Fruit fly (Drosophila melanogaster): ENCODE results near the gene in.

in gene

DNA sequence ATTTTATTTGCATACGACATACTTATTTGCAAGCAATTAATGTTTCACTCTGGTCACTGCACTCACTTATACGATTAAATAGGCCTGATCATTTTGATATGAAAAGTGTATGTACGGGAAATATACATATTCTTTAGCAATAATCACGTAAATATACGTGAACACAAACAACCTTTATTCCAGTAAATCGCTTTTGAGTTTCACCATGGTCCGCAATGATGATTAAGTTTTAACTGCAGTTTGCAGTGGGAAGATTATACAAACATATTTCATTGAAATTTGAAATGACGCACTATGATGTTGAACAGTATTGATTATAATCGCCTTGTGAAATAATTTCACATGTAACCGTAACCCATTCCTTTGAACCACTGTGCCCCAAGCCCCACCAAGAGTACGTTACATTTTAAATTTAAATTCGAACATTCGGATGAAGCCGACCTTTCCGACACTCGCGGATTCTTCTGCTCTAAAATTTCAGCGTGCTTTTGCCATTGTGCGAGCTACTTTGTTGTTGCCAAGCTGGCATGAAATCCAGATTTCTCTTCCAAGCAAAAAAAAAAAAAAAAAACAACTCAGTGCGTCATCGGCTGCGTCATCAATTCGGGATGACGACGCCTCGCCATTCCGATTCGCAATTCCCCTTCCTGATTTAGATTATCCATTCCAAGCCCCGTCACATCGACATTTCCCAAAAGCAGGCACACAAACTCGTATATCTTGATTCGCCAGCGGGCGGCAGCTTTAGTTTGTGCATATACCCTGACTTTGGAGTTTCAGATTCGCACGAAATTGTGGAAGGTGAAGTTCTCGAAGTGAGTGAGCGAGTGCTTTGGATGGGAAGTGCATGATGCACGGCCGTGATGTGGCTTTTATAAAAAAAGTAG, 36.7 kb downstream of the in start (continued):
- TF ChIP-seq svp (GFP tag) = peak; percentile 93
- peak; percentile 51 for TF ChIP-seq Sox102F (GFP tag; optimal IDR thresholded peaks at IDR 0.05)
- no peak; the same call in 1 of the 2 replicates for TF ChIP-seq CG15336 (GFP tag; IDR thresholded peaks at IDR 0.05)
- peak; percentile 67 for TF ChIP-seq CG3032 (tag; optimal IDR thresholded peaks at IDR 0.05)
- TF ChIP-seq fkh (GFP tag; optimal IDR thresholded peaks at IDR 0.05) = no peak
- TF ChIP-seq CG8119 (GFP tag; IDR thresholded peaks at IDR 0.05) = peak; percentile 41; the same call in 1 of the 3 replicates
- peak; percentile 59 for TF ChIP-seq CG8632 (GFP tag; optimal IDR thresholded peaks at IDR 0.05)
- no peak for TF ChIP-seq Hr38 (GFP tag; optimal IDR thresholded peaks at IDR 0.05)
- TF ChIP-seq CG1621 (tag; optimal IDR thresholded peaks at IDR 0.05) = no peak
- peak; percentile 62 for TF ChIP-seq Blimp-1 (GFP tag; optimal IDR thresholded peaks at IDR 0.05)
- TF ChIP-seq CG11294 (GFP tag; IDR thresholded peaks at IDR 0.05) = no peak
- peak; percentile 74 for TF ChIP-seq Ets21C (GFP tag; optimal IDR thresholded peaks at IDR 0.05)
- TF ChIP-seq Gug (GFP tag; IDR thresholded peaks at IDR 0.05) = no peak
- TF ChIP-seq CG4318 (GFP tag; optimal IDR thresholded peaks at IDR 0.05) = peak; percentile 30
- peak; percentile 81 for TF ChIP-seq Hr39 (GFP tag; optimal IDR thresholded peaks at IDR 0.05)
- TF ChIP-seq Met (GFP tag; optimal IDR thresholded peaks at IDR 0.05) = peak; percentile 82
- peak; percentile 49 for TF ChIP-seq pdm3 (GFP tag; optimal IDR thresholded peaks at IDR 0.05)
- TF ChIP-seq dac (GFP tag; optimal IDR thresholded peaks at IDR 0.05) = no peak
- peak; percentile 85 for TF ChIP-seq esn (GFP tag; optimal IDR thresholded peaks at IDR 0.05)
- peak; percentile 39 for TF ChIP-seq achi (GFP tag; optimal IDR thresholded peaks at IDR 0.05)
- TF ChIP-seq Smox (GFP tag; optimal IDR thresholded peaks at IDR 0.05) = peak; percentile 58
- TF ChIP-seq CG11902 (GFP tag; optimal IDR thresholded peaks at IDR 0.05) = peak; percentile 67
- TF ChIP-seq spab (GFP tag; optimal IDR thresholded peaks at IDR 0.05) = peak; percentile 62
- TF ChIP-seq fd59A (GFP tag; optimal IDR thresholded peaks at IDR 0.05) = peak; percentile 74
- peak; percentile 75 for TF ChIP-seq Sox15 (GFP tag; optimal IDR thresholded peaks at IDR 0.05)
- peak; percentile 69 for TF ChIP-seq Eip75B (GFP tag; optimal IDR thresholded peaks at IDR 0.05)
- TF ChIP-seq CG9139 (GFP tag; optimal IDR thresholded peaks at IDR 0.05) = peak; percentile 0
- peak; percentile 61 for TF ChIP-seq Sox14 (GFP tag; optimal IDR thresholded peaks at IDR 0.05)
- no peak for TF ChIP-seq CG11762 (GFP tag; optimal IDR thresholded peaks at IDR 0.05; ENCODE audit: insufficient read depth)
- TF ChIP-seq CG8319 (GFP tag; optimal IDR thresholded peaks at IDR 0.05) = peak; percentile 33

DNA sequence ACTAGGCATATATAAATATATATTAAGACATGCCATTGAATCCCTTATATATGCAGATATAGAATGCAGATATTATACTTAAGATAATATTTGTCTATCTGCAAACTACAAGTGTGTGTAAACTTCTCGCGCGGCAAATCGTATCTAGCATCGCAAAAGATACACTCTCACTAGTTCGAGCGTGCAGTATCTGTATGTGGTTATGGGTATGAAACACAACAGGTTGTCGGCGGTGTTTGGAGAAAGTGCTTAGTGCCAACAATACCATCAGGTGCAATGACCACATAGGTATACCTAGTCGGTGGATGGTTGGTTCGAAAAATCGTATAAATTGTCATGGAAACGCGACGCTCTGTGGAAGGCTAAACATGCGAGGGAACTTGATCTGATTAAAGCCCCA, 37.5 kb downstream of the in start:
- TF ChIP-seq esn (GFP tag; optimal IDR thresholded peaks at IDR 0.05) (no peak), Eip78C (GFP tag) (peak; percentile 5), spab (GFP tag; optimal IDR thresholded peaks at IDR 0.05) (no peak), svp (GFP tag) (peak; percentile 4), fd85E (GFP tag; optimal IDR thresholded peaks at IDR 0.05) (no peak), CG8632 (GFP tag; optimal IDR thresholded peaks at IDR 0.05) (no peak), topi (GFP tag; optimal IDR thresholded peaks at IDR 0.05) (no peak), dsx (GFP tag; optimal IDR thresholded peaks at IDR 0.05; ENCODE audit: poor library complexity, severe bottlenecking) (no peak)

dm6 chr3L:20405337-20405887, 38.4 kb downstream of the in start:
- TF ChIP-seq CG32006 (GFP tag; optimal IDR thresholded peaks at IDR 0.05) (no peak), Hr39 (GFP tag; optimal IDR thresholded peaks at IDR 0.05) (no peak), CG6276 (GFP tag; optimal IDR thresholded peaks at IDR 0.05) (no peak), CG6792 (GFP tag; optimal IDR thresholded peaks at IDR 0.05) (no peak), OdsH (GFP tag; optimal IDR thresholded peaks at IDR 0.05) (no peak), Gug (GFP tag; IDR thresholded peaks at IDR 0.05) (no peak), Sox15 (GFP tag; optimal IDR thresholded peaks at IDR 0.05) (no peak), Hr38 (GFP tag; optimal IDR thresholded peaks at IDR 0.05) (no peak), topi (GFP tag; optimal IDR thresholded peaks at IDR 0.05) (no peak), net (GFP tag; optimal IDR thresholded peaks at IDR 0.05) (no peak), dsx (GFP tag; optimal IDR thresholded peaks at IDR 0.05; ENCODE audit: poor library complexity, severe bottlenecking) (no peak), CG10631 (GFP tag; optimal IDR thresholded peaks at IDR 0.05) (no peak), CG31627 (GFP tag; optimal IDR thresholded peaks at IDR 0.05) (no peak), CG10669 (GFP tag; optimal IDR thresholded peaks at IDR 0.05) (no peak), lz (GFP tag; optimal IDR thresholded peaks at IDR 0.05) (no peak), fd59A (GFP tag; optimal IDR thresholded peaks at IDR 0.05) (no peak), fkh (GFP tag; optimal IDR thresholded peaks at IDR 0.05) (no peak), Eip75B (GFP tag; optimal IDR thresholded peaks at IDR 0.05) (no peak), salr (GFP tag; optimal IDR thresholded peaks at IDR 0.05) (no peak), pdm3 (GFP tag; optimal IDR thresholded peaks at IDR 0.05) (no peak)

Measured in whole organism, prepupa.